Worm (Caenorhabditis elegans) whole organism, late embryonic: ENCODE measurements around the gene hot-9.

Source experiments
- syd-9 ChIP-seq: sonication (generic microtip); optimal IDR thresholded peaks from 2 replicates; lab custom pipeline; 2016; ENCODE audit warnings: mild to moderate bottlenecking, missing genetic modification characterization, moderate library complexity, missing compliant biosample characterization
- ttx-3 ChIP-seq: sonication (generic microtip); optimal IDR thresholded peaks from 2 replicates; lab custom pipeline; 2016; ENCODE audit warnings: missing genetic modification reagents, missing genetic modification characterization, missing compliant biosample characterization

DNA sequence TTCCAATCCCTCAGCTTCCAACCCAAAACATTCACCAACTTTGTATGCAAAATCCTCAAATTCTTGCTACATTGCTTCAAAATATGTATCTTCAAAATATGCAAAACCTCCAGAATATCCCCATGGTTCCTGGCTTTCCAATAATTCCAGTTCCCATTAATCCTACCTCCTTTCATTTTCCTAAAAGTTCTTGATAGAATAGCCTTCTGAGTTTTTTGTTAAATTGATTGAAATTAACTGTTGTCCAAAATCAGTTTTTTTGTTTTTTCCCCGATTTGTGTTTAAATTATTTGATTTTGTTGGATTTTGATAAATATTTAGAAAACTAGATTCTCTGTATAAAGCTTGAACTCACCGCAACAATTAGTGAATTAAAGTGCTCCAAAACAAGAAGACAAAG lies 40.1 kb downstream of the hot-9 start:
- no peak for TF ChIP-seq ttx-3
- TF ChIP-seq syd-9, result no peak
